Worm (Caenorhabditis elegans): ENCODE data around the gene Y53F4B.7.

DNA sequence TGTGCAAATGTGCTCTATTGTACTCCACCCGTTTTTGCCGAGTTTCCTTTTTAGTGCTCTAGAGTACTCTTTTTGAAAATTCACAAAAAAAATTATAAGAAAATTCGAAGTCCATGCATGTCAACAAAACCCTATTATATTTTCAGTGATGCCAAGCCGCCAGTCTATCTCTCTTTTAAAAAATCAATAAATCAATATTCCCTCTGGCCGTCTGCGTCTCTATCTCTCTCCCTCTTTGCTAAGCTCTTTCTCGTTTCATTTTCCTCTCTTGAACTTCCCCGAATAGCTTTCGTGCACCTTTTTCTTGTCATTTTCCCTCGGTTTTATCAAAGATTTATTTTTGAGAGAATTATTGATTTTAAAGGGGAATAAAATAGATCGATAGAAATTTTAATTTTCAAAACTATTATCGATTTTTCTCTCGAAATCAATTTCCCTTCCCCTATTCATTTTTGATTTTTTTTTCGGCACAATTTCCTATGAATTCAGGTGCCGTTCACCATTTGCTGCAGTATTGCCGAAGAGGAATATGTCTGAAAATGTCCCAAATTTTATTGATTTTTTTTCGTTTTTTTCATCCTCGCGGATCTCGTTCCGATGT, 40.1 kb upstream of the Y53F4B.7 start:
- TF ChIP-seq cog-1 (tag; optimal IDR thresholded peaks at IDR 0.05) (no peak), ztf-29 (GFP tag; IDR thresholded peaks at IDR 0.05) (no peak)
